Fruit fly (Drosophila melanogaster): ENCODE results near the gene Rnb.

Gene Rnb

dm6 chr3R:29782367-29782766 is 16.8 kb downstream of the Rnb start:
- TF ChIP-seq CG15336 (GFP tag; IDR thresholded peaks at IDR 0.05) = peak; percentile 47; the same call in 1 of the 2 replicates
- peak; percentile 54 for TF ChIP-seq dsx (GFP tag; optimal IDR thresholded peaks at IDR 0.05; ENCODE audit: poor library complexity, severe bottlenecking)
- no peak for TF ChIP-seq acj6 (GFP tag; optimal IDR thresholded peaks at IDR 0.05)
- peak; percentile 47 for TF ChIP-seq vri (GFP tag; optimal IDR thresholded peaks at IDR 0.05)
- no peak for TF ChIP-seq CG31627 (GFP tag; optimal IDR thresholded peaks at IDR 0.05)
- peak; percentile 45 for TF ChIP-seq CG6808 (GFP tag; optimal IDR thresholded peaks at IDR 0.05)
- no peak for TF ChIP-seq lz (GFP tag; optimal IDR thresholded peaks at IDR 0.05)
- TF ChIP-seq Blimp-1 (GFP tag; optimal IDR thresholded peaks at IDR 0.05) = no peak
- peak; percentile 82 for TF ChIP-seq fkh (GFP tag; optimal IDR thresholded peaks at IDR 0.05)
- no peak for TF ChIP-seq Sox14 (GFP tag; optimal IDR thresholded peaks at IDR 0.05)
- peak; percentile 60 for TF ChIP-seq Eip93F (GFP tag; optimal IDR thresholded peaks at IDR 0.05)
- peak; percentile 2 for TF ChIP-seq Ets96B (tag; optimal IDR thresholded peaks at IDR 0.05)
- peak; percentile 0 for TF ChIP-seq Met (GFP tag; optimal IDR thresholded peaks at IDR 0.05)
- peak; percentile 69 for TF ChIP-seq svp (GFP tag)
- TF ChIP-seq Sox15 (GFP tag; optimal IDR thresholded peaks at IDR 0.05) = no peak
- no peak for TF ChIP-seq CG4318 (GFP tag; optimal IDR thresholded peaks at IDR 0.05)
- peak; percentile 25 for TF ChIP-seq CG3919 (GFP tag; optimal IDR thresholded peaks at IDR 0.05)
- TF ChIP-seq esn (GFP tag; optimal IDR thresholded peaks at IDR 0.05) = peak; percentile 34
- TF ChIP-seq pdm3 (GFP tag; optimal IDR thresholded peaks at IDR 0.05) = no peak
- no peak for TF ChIP-seq Hr4 (GFP tag; optimal IDR thresholded peaks at IDR 0.05)
- no peak for TF ChIP-seq CG6792 (GFP tag; optimal IDR thresholded peaks at IDR 0.05)
- no peak for TF ChIP-seq CG11762 (GFP tag; optimal IDR thresholded peaks at IDR 0.05; ENCODE audit: insufficient read depth)
- TF ChIP-seq CG11294 (GFP tag; IDR thresholded peaks at IDR 0.05) = no peak
- no peak for TF ChIP-seq Hr39 (GFP tag; optimal IDR thresholded peaks at IDR 0.05)
- TF ChIP-seq topi (GFP tag; optimal IDR thresholded peaks at IDR 0.05) = peak; percentile 26
- TF ChIP-seq Hr38 (GFP tag; optimal IDR thresholded peaks at IDR 0.05) = no peak
- no peak for TF ChIP-seq fd85E (GFP tag; optimal IDR thresholded peaks at IDR 0.05)
- peak; percentile 25 for TF ChIP-seq Lpt (GFP tag; optimal IDR thresholded peaks at IDR 0.05)
- TF ChIP-seq CG1621 (tag; optimal IDR thresholded peaks at IDR 0.05) = no peak
- TF ChIP-seq achi (GFP tag; optimal IDR thresholded peaks at IDR 0.05) = no peak
- peak; percentile 12 for TF ChIP-seq CG6276 (GFP tag; optimal IDR thresholded peaks at IDR 0.05)
- peak; percentile 6 for TF ChIP-seq Sox102F (GFP tag; optimal IDR thresholded peaks at IDR 0.05)
- no peak for TF ChIP-seq OdsH (GFP tag; optimal IDR thresholded peaks at IDR 0.05)
- TF ChIP-seq CG16779 (tag; optimal IDR thresholded peaks at IDR 0.05) = peak; percentile 45
- TF ChIP-seq CG6163 (GFP tag; IDR thresholded peaks at IDR 0.05) = peak; percentile 65; the same call in 2 of the 3 replicates
- peak; percentile 28 for TF ChIP-seq Eip75B (GFP tag; optimal IDR thresholded peaks at IDR 0.05)
- peak; percentile 14 for TF ChIP-seq CG10669 (GFP tag; optimal IDR thresholded peaks at IDR 0.05)
- no peak for TF ChIP-seq CG8319 (GFP tag; optimal IDR thresholded peaks at IDR 0.05)
- peak; percentile 44; the same call in 1 of the 3 replicates for TF ChIP-seq eg (GFP tag; IDR thresholded peaks at IDR 0.05)
- TF ChIP-seq CG32006 (GFP tag; optimal IDR thresholded peaks at IDR 0.05) = no peak
- no peak for TF ChIP-seq Ets21C (GFP tag; optimal IDR thresholded peaks at IDR 0.05)
- TF ChIP-seq ss (GFP tag; optimal IDR thresholded peaks at IDR 0.05) = peak; percentile 51 to 68
- no peak for TF ChIP-seq cyc (GFP tag; optimal IDR thresholded peaks at IDR 0.05)
- TF ChIP-seq CG6854 (GFP tag; optimal IDR thresholded peaks at IDR 0.05) = peak; percentile 79
- peak; percentile 83 for TF ChIP-seq Eip78C (GFP tag)
- peak; percentile 48 for TF ChIP-seq net (GFP tag; optimal IDR thresholded peaks at IDR 0.05)
- TF ChIP-seq CG3032 (tag; optimal IDR thresholded peaks at IDR 0.05) = no peak
- TF ChIP-seq Gug (GFP tag; IDR thresholded peaks at IDR 0.05) = no peak
- TF ChIP-seq salr (GFP tag; optimal IDR thresholded peaks at IDR 0.05) = no peak
- no peak for TF ChIP-seq Smox (GFP tag; optimal IDR thresholded peaks at IDR 0.05)
- TF ChIP-seq CG9139 (GFP tag; optimal IDR thresholded peaks at IDR 0.05) = peak; percentile 63
- TF ChIP-seq CG8119 (GFP tag; IDR thresholded peaks at IDR 0.05) = peak; percentile 46; the same call in 1 of the 3 replicates
- no peak for TF ChIP-seq dac (GFP tag; optimal IDR thresholded peaks at IDR 0.05)

All from whole organism, prepupa.